Fruit fly (Drosophila melanogaster) whole organism, prepupa: ENCODE data around the gene hale.

Experiments
- CG10631 ChIP-seq: fragments of 200-800 bp; sonication (Bioruptor generic); optimal IDR thresholded peaks from 2 replicates; lab custom pipeline; 2016; ENCODE audit warnings: missing biosample characterization, missing genetic modification characterization
- CG11762 ChIP-seq: fragments of 200-800 bp; sonication (Bioruptor generic); optimal IDR thresholded peaks from 3 replicates; lab custom pipeline; 2016; ENCODE audit warnings: missing biosample characterization, missing genetic modification characterization; ENCODE audit not compliant: insufficient read depth
- CG31627 ChIP-seq: fragments of 200-800 bp; sonication (Bioruptor generic); optimal IDR thresholded peaks from 3 replicates; lab custom pipeline; 2016; ENCODE audit warnings: missing biosample characterization, missing genetic modification characterization
- CG34406 ChIP-seq: fragments of 200-800 bp; sonication (Bioruptor generic); optimal IDR thresholded peaks from 3 replicates; lab custom pipeline; 2016; ENCODE audit warnings: missing biosample characterization, missing genetic modification characterization
- CG9139 ChIP-seq: fragments of 200-800 bp; sonication (Bioruptor generic); optimal IDR thresholded peaks from 3 replicates; lab custom pipeline; 2017; ENCODE audit warnings: missing biosample characterization, mild to moderate bottlenecking, missing genetic modification characterization
- Gug ChIP-seq: fragments of 200-800 bp; sonication (Bioruptor generic); IDR thresholded peaks from 2 replicates; pipeline ENCODE4 v1.3.6; 2022; ENCODE audit warnings: missing biosample characterization, missing genetic modification characterization
- Lpt ChIP-seq: fragments of 200-800 bp; sonication (Bioruptor generic); optimal IDR thresholded peaks from 3 replicates; lab custom pipeline; 2016; ENCODE audit warnings: missing biosample characterization, missing genetic modification characterization
- Sox102F ChIP-seq: fragments of 200-800 bp; sonication (Bioruptor generic); optimal IDR thresholded peaks from 2 replicates; lab custom pipeline; 2016; ENCODE audit warnings: missing biosample characterization, mild to moderate bottlenecking, missing genetic modification characterization
- acj6 ChIP-seq: fragments of 200-800 bp; sonication (Bioruptor generic); optimal IDR thresholded peaks from 3 replicates; lab custom pipeline; 2016; ENCODE audit warnings: missing biosample characterization, missing genetic modification characterization
- esn ChIP-seq: fragments of 200-800 bp; sonication (Bioruptor generic); optimal IDR thresholded peaks from 2 replicates; lab custom pipeline; 2016; ENCODE audit warnings: missing biosample characterization, mild to moderate bottlenecking, missing genetic modification characterization, moderate library complexity
- fd59A ChIP-seq: fragments of 200-800 bp; sonication (Bioruptor generic); optimal IDR thresholded peaks from 2 replicates; lab custom pipeline; 2017; ENCODE audit warnings: missing biosample characterization, mild to moderate bottlenecking, missing genetic modification characterization, missing genetic modification reagents
- fkh ChIP-seq: fragments of 200-800 bp; sonication (Bioruptor generic); optimal IDR thresholded peaks from 3 replicates; lab custom pipeline; 2017; ENCODE audit warnings: missing biosample characterization, mild to moderate bottlenecking, missing genetic modification characterization, moderate library complexity

DNA sequence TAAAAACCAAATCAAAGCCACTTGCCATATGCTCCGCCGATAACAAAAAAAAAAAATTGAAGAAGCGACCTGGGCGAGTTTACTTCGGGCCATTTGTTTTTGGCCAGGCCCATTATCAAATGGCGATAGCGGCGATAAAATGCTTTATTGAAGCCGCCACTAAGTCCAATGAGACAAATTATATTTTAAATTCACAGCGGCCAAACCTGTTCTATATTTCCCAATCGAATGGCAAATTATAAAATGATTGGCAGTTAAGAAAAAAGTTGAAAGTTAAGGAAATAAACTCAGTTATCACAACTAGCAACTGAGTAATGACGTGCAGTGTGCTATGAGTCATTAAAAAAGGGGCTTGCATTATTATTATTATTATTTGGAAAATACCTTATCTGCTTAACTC is 44.5 kb downstream of the hale start:
- no peak for TF ChIP-seq fd59A (GFP tag; lab: Kevin White, UChicago)
- no peak for TF ChIP-seq fkh (GFP tag; lab: Kevin White, UChicago)
- TF ChIP-seq CG31627 (GFP tag; lab: Kevin White, UChicago), result no peak
- no peak for TF ChIP-seq Sox102F (GFP tag; lab: Kevin White, UChicago)
- no peak for TF ChIP-seq acj6 (GFP tag; lab: Kevin White, UChicago)
- no peak for TF ChIP-seq CG10631
- no peak for TF ChIP-seq Lpt (GFP tag; lab: Kevin White, UChicago)
- no peak for TF ChIP-seq CG34406 (GFP tag; lab: Kevin White, UChicago)
- no peak for TF ChIP-seq esn (GFP tag; lab: Kevin White, UChicago)
- TF ChIP-seq Gug (GFP tag; lab: Robert Waterston, UW), result no peak
- no peak for TF ChIP-seq CG9139
- TF ChIP-seq CG11762, result no peak
